Worm (Caenorhabditis elegans) whole organism, young adult: ENCODE results near the gene Y62H9A.16.

ENCODE experiments used
- B0019.2 ChIP-seq: fragments of 200-800 bp; sonication (Bioruptor generic); conservative IDR thresholded peaks from 2 replicates; pipeline ENCODE4 v1.3.6; 2022; ENCODE audit warnings: missing genetic modification reagents, missing genetic modification characterization, missing compliant biosample characterization
- B0035.1 ChIP-seq: sonication (generic microtip); optimal IDR thresholded peaks from 2 replicates; lab custom pipeline; 2016; ENCODE audit warnings: missing genetic modification characterization, mild to moderate bottlenecking, missing compliant biosample characterization, missing genotype, missing genetic modification reagents
- B0261.1 ChIP-seq: sonication (generic microtip); optimal IDR thresholded peaks from 2 replicates; lab custom pipeline; 2016; ENCODE audit warnings: mild to moderate bottlenecking, missing genetic modification characterization, moderate library complexity, missing compliant biosample characterization
- C17E4.6 ChIP-seq: fragments of 200-800 bp; sonication (Bioruptor generic); IDR thresholded peaks from 2 replicates; pipeline ENCODE4 v1.3.6; 2022; ENCODE audit warnings: missing genetic modification reagents, missing genetic modification characterization, missing compliant biosample characterization
- K11D2.4 ChIP-seq: fragments of 200-800 bp; sonication (Bioruptor generic); IDR thresholded peaks from 2 replicates; pipeline ENCODE4 v1.3.6; 2022; ENCODE audit warnings: missing genetic modification reagents, missing genetic modification characterization, missing compliant biosample characterization
- Y56A3A.18 ChIP-seq: fragments of 200-800 bp; sonication (Bioruptor generic); IDR thresholded peaks from 2 replicates; pipeline ENCODE4 v1.3.6; 2022; ENCODE audit warnings: missing genetic modification reagents, missing genetic modification characterization, missing compliant biosample characterization
- Y95B8A.8 ChIP-seq: fragments of 200-800 bp; sonication (Bioruptor generic); IDR thresholded peaks from 2 replicates; pipeline ENCODE4 v1.3.6; 2022; ENCODE audit warnings: missing genetic modification reagents, missing genetic modification characterization, missing compliant biosample characterization
- ZK185.1 ChIP-seq: sonication (generic microtip); optimal IDR thresholded peaks from 2 replicates; lab custom pipeline; 2016; ENCODE audit warnings: mild to moderate bottlenecking, missing genetic modification characterization, missing compliant biosample characterization; ENCODE audit not compliant: poor library complexity, severe bottlenecking
- aptf-2 ChIP-seq: fragments of 200-800 bp; sonication (Bioruptor generic); conservative IDR thresholded peaks from 2 replicates; pipeline ENCODE4 v1.3.6; 2022; ENCODE audit warnings: missing genetic modification reagents, missing genetic modification characterization, missing compliant biosample characterization
- atf-7 ChIP-seq: sonication (generic microtip); optimal IDR thresholded peaks from 2 replicates; lab custom pipeline; 2017; ENCODE audit warnings: mild to moderate bottlenecking, missing genetic modification characterization, missing compliant biosample characterization
- attf-3 ChIP-seq: fragments of 200-800 bp; sonication (Bioruptor generic); conservative IDR thresholded peaks from 2 replicates; pipeline ENCODE4 v1.3.6; 2022; ENCODE audit warnings: missing genetic modification reagents, missing genetic modification characterization, missing compliant biosample characterization
- attf-5 ChIP-seq: fragments of 200-800 bp; sonication (Bioruptor generic); optimal IDR thresholded peaks from 2 replicates; lab custom pipeline; 2018; ENCODE audit warnings: mild to moderate bottlenecking, missing genetic modification characterization, missing compliant biosample characterization
- attf-6 ChIP-seq: fragments of 200-800 bp; sonication (Bioruptor generic); IDR thresholded peaks from 2 replicates; pipeline ENCODE4 v1.3.6; 2022; ENCODE audit warnings: missing genetic modification reagents, missing genetic modification characterization, missing compliant biosample characterization
- cebp-2 ChIP-seq: fragments of 200-800 bp; sonication (Bioruptor generic); IDR thresholded peaks from 2 replicates; pipeline ENCODE4 v1.3.6; 2022; ENCODE audit warnings: missing genetic modification characterization, missing compliant biosample characterization
- ceh-40 ChIP-seq: fragments of 200-800 bp; sonication (Bioruptor generic); IDR thresholded peaks from 2 replicates; pipeline ENCODE4 v1.3.6; 2022; ENCODE audit warnings: missing genetic modification characterization, missing compliant biosample characterization
- ceh-58 ChIP-seq: fragments of 200-800 bp; sonication (Bioruptor generic); IDR thresholded peaks from 2 replicates; pipeline ENCODE4 v1.3.6; 2022; ENCODE audit warnings: missing genetic modification characterization, missing compliant biosample characterization
- egl-18 ChIP-seq: fragments of 200-800 bp; sonication (Bioruptor generic); IDR thresholded peaks from 2 replicates; pipeline ENCODE4 v1.3.6; 2022; ENCODE audit warnings: missing genetic modification reagents, missing genetic modification characterization, missing compliant biosample characterization
- egl-44 ChIP-seq: fragments of 200-800 bp; sonication (Bioruptor generic); IDR thresholded peaks from 2 replicates; pipeline ENCODE4 v1.3.6; 2022; ENCODE audit warnings: missing genetic modification reagents, missing genetic modification characterization, missing compliant biosample characterization
- egrh-3 ChIP-seq: fragments of 200-800 bp; sonication (Bioruptor generic); IDR thresholded peaks from 2 replicates; pipeline ENCODE4 v1.3.6; 2022; ENCODE audit warnings: missing genetic modification reagents, missing genetic modification characterization, missing compliant biosample characterization
- ekl-4 ChIP-seq: fragments of 200-800 bp; sonication (Bioruptor generic); IDR thresholded peaks from 2 replicates; pipeline ENCODE4 v1.3.6; 2022; ENCODE audit warnings: missing genetic modification reagents, missing genetic modification characterization, missing compliant biosample characterization
- hlh-12 ChIP-seq: sonication (generic microtip); optimal IDR thresholded peaks from 2 replicates; lab custom pipeline; 2016; ENCODE audit warnings: missing genetic modification characterization, missing compliant biosample characterization
- hlh-26 ChIP-seq: fragments of 200-800 bp; sonication (Bioruptor generic); conservative IDR thresholded peaks from 2 replicates; pipeline ENCODE4 v1.3.6; 2022; ENCODE audit warnings: missing genetic modification reagents, missing genetic modification characterization, missing compliant biosample characterization
- hmg-1.2 ChIP-seq: fragments of 200-800 bp; sonication (Bioruptor generic); IDR thresholded peaks from 2 replicates; pipeline ENCODE4 v1.3.6; 2022; ENCODE audit warnings: missing genetic modification reagents, missing genetic modification characterization, missing compliant biosample characterization
- hmg-20 ChIP-seq: fragments of 200-800 bp; sonication (Bioruptor generic); IDR thresholded peaks from 2 replicates; pipeline ENCODE4 v1.3.6; 2022; ENCODE audit warnings: missing genetic modification reagents, missing genetic modification characterization, missing compliant biosample characterization
- let-526 ChIP-seq: fragments of 200-800 bp; sonication (Bioruptor generic); IDR thresholded peaks from 2 replicates; pipeline ENCODE4 v1.3.6; 2022; ENCODE audit warnings: missing genetic modification reagents, missing genetic modification characterization, missing compliant biosample characterization
- lin-35 ChIP-seq, 3 experiments: fragments of 150-350 bp in 2 of 3; sonication (generic microtip) in 1 of 3; optimal IDR thresholded peaks; 2 replicates each; lab custom pipeline; 2014 to 2018; ENCODE audit warnings: missing biosample characterization in 3 of 3, missing genetic modification characterization in 3 of 3, missing genetic modification reagents in 3 of 3
- lin-54 ChIP-seq: fragments of 200-800 bp; sonication (Bioruptor generic); optimal IDR thresholded peaks from 2 replicates; lab custom pipeline; 2018; ENCODE audit warnings: mild to moderate bottlenecking, missing genetic modification characterization, missing compliant biosample characterization
- lsl-1 ChIP-seq: fragments of 200-800 bp; sonication (Bioruptor generic); optimal IDR thresholded peaks from 2 replicates; lab custom pipeline; 2018; ENCODE audit warnings: mild to moderate bottlenecking, missing genetic modification characterization, moderate library complexity, missing compliant biosample characterization
- madf-3 ChIP-seq: fragments of 200-800 bp; sonication (Bioruptor generic); IDR thresholded peaks from 2 replicates; pipeline ENCODE4 v1.3.6; 2022; ENCODE audit warnings: missing genetic modification reagents, missing genetic modification characterization, missing compliant biosample characterization
- madf-8 ChIP-seq: fragments of 200-800 bp; sonication (Bioruptor generic); conservative IDR thresholded peaks from 2 replicates; pipeline ENCODE4 v1.3.6; 2022; ENCODE audit warnings: missing genetic modification reagents, missing genetic modification characterization, missing compliant biosample characterization
- nfyb-1 ChIP-seq: fragments of 200-800 bp; sonication (Bioruptor generic); IDR thresholded peaks from 2 replicates; pipeline ENCODE4 v1.3.6; 2022; ENCODE audit warnings: missing genetic modification reagents, missing genetic modification characterization, missing compliant biosample characterization
- nhr-120 ChIP-seq: fragments of 200-800 bp; sonication (Bioruptor generic); IDR thresholded peaks from 2 replicates; pipeline ENCODE4 v1.3.6; 2022; ENCODE audit warnings: missing genetic modification characterization, missing compliant biosample characterization
- nhr-179 ChIP-seq: sonication (generic microtip); optimal IDR thresholded peaks from 2 replicates; lab custom pipeline; 2016; ENCODE audit warnings: mild to moderate bottlenecking, missing genetic modification characterization, missing compliant biosample characterization
- pha-4 ChIP-seq: fragments of 150-350 bp; sonication (generic microtip); optimal IDR thresholded peaks from 2 replicates; lab custom pipeline; 2014; ENCODE audit warnings: missing biosample characterization, missing genetic modification reagents, missing genetic modification characterization
- rcor-1 ChIP-seq: fragments of 200-800 bp; sonication (Bioruptor generic); IDR thresholded peaks from 2 replicates; pipeline ENCODE4 v1.3.6; 2022; ENCODE audit warnings: missing genetic modification reagents, missing genetic modification characterization, missing compliant biosample characterization
- rec-8 ChIP-seq, 2 experiments: sonication (generic microtip); optimal IDR thresholded peaks; 2 replicates each; lab custom pipeline; 2016; ENCODE audit warnings: mild to moderate bottlenecking in 2 of 2, missing genetic modification characterization in 2 of 2, missing genetic modification reagents in 2 of 2, missing genotype in 2 of 2, missing biosample characterization in 1 of 2, missing compliant biosample characterization in 1 of 2, moderate library complexity in 1 of 2
- rpc-1 ChIP-seq, 2 experiments: fragments of 150-350 bp in 1 of 2; sonication (generic microtip) in 1 of 2; optimal IDR thresholded peaks; 2 replicates each; lab custom pipeline; 2014 to 2018; ENCODE audit warnings: missing biosample characterization in 1 of 2, missing genetic modification characterization in 1 of 2, missing genetic modification reagents in 1 of 2, missing genotype in 1 of 2
- snpc-3.4 ChIP-seq: sonication (generic microtip); optimal IDR thresholded peaks from 2 replicates; lab custom pipeline; 2017; ENCODE audit warnings: missing genetic modification characterization, mild to moderate bottlenecking, missing compliant biosample characterization, antibody characterized with exemption, moderate library complexity, missing genotype, missing genetic modification reagents
- snpc-4 ChIP-seq, 5 experiments: fragments of 150-350 bp in 1 of 5; sonication (generic microtip) in 4 of 5; optimal IDR thresholded peaks; 2 replicates each; lab custom pipeline; 2014 to 2018; ENCODE audit warnings: missing genetic modification characterization in 5 of 5, missing biosample characterization in 3 of 5, antibody characterized with exemption in 2 of 5, mild to moderate bottlenecking in 2 of 5, missing compliant biosample characterization in 2 of 5, missing genotype in 2 of 5, moderate library complexity in 2 of 5, missing genetic modification reagents in 1 of 5
- sptf-2 ChIP-seq: fragments of 200-800 bp; sonication (Bioruptor generic); optimal IDR thresholded peaks from 2 replicates; lab custom pipeline; 2018; ENCODE audit warnings: mild to moderate bottlenecking, missing genetic modification characterization, missing compliant biosample characterization
- tbp1 ChIP-seq: fragments of 200-800 bp; sonication (Bioruptor generic); optimal IDR thresholded peaks from 2 replicates; lab custom pipeline; 2018; ENCODE audit warnings: mild to moderate bottlenecking, missing genetic modification characterization, missing compliant biosample characterization
- ztf-22 ChIP-seq: fragments of 200-800 bp; sonication (Bioruptor generic); optimal IDR thresholded peaks from 2 replicates; lab custom pipeline; 2018; ENCODE audit warnings: mild to moderate bottlenecking, missing genetic modification characterization, moderate library complexity, missing compliant biosample characterization
- ztf-3 ChIP-seq: fragments of 200-800 bp; sonication (Bioruptor generic); optimal IDR thresholded peaks from 2 replicates; lab custom pipeline; 2018; ENCODE audit warnings: mild to moderate bottlenecking, missing genetic modification characterization, missing compliant biosample characterization

The Y62H9A.16 gene

DNA sequence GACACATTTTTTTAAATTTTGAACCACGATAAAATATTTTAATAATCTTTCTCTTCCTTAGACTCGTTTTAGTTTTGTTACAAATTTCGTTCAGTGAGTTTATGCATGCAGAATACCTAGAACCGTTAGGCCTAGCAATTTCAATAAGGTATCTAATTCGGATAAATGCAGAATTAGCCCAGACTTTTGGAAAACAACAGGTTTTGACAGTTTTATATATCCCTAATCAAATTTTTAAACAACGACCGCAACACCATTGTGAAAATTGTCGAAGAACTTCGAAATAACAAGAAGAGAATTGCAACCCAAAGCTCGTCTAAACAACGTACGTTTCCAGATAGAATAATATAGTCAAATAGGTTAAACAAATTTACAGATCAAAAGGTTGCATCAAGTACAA is at the start of gene Y62H9A.16:
Gene Y62H9A.16 (plus strand): TSS at position 301 of the 400 bp plus-strand sequence.
- TF ChIP-seq ztf-22 (no peak), snpc-4 (GFP tag; optimal IDR thresholded peaks at IDR 0.05; lab: Kevin White, UChicago) (no peak), snpc-4 (tag; optimal IDR thresholded peaks at IDR 0.05; lab: Kevin White, UChicago) (no peak), hmg-20 (GFP tag; lab: Robert Waterston, UW) (no peak), madf-8 (no peak), madf-3 (GFP tag; lab: Robert Waterston, UW) (no peak), lin-54 (GFP tag; lab: Kevin White, UChicago) (no peak), nfyb-1 (GFP tag; lab: Robert Waterston, UW) (no peak), atf-7 (no peak), egl-18 (no peak), lin-35 (GFP tag; optimal IDR thresholded peaks at IDR 0.05; lab: Kevin White, UChicago) (no peak), attf-6 (GFP tag; lab: Robert Waterston, UW) (no peak), hlh-26 (no peak), cebp-2 (GFP tag; lab: Robert Waterston, UW) (no peak), ceh-58 (GFP tag; lab: Robert Waterston, UW) (no peak), snpc-3.4 (tag; lab: Kevin White, UChicago) (no peak), let-526 (GFP tag; lab: Robert Waterston, UW) (no peak), egrh-3 (GFP tag; lab: Robert Waterston, UW) (no peak), lsl-1 (GFP tag; lab: Kevin White, UChicago) (no peak), ceh-40 (GFP tag; lab: Robert Waterston, UW) (no peak), attf-3 (GFP tag; lab: Robert Waterston, UW) (no peak)

DNA sequence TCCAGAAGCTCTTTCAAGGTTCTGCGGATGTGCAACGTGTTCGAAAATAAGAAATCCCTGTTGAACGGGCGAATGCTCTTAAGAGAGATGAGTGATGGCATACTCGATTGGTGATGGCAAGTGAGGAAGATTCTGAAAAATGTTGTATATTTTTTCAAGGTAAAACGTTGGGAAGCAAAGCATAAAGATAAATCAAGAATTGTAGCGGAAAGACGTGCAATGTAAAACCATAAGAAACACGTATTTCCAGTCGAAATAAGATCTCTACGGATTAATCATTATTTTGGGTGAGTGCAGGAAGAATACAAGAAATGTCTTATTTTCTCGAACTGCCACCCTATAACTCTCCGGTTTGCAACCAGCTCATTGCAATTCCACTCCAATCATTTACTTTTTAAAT is 48.8 kb upstream of the Y62H9A.16 start, which contains the start of gene dot-1.2:
Gene dot-1.2 (minus strand): TSS at position 101 of the 400 bp plus-strand sequence.
- TF ChIP-seq ztf-3 (GFP tag; lab: Kevin White, UChicago): no peak
- TF ChIP-seq pha-4: no peak
- TF ChIP-seq C17E4.6: no peak
- TF ChIP-seq sptf-2 (GFP tag; lab: Kevin White, UChicago): no peak
- TF ChIP-seq egrh-3 (GFP tag; lab: Robert Waterston, UW): no peak
- no peak for TF ChIP-seq lin-35 (GFP tag; optimal IDR thresholded peaks at IDR 0.05; lab: Kevin White, UChicago)
- no peak for TF ChIP-seq ZK185.1 (tag; lab: Kevin White, UChicago)
- no peak for TF ChIP-seq B0019.2 (GFP tag; lab: Robert Waterston, UW)

DNA sequence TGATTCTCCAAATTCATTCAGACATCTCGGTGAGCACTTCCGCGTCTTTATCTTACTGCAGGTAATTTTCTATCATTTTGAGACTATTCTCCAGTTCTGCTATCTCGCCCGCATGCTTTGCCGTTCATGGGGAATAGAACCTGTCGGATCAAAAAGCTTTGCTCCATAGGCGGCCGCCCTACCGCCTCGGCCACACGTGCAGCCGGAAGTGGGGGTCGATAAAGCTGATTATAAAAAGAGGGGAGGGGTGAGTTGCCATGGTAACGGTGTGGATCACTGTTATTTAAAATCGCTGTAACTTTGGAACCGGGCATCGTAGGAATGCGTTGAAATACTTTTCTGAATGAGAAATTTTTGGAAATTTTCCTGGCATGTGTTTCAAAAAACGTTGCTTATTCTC is 47.7 kb upstream of the Y62H9A.16 start:
- TF ChIP-seq tbp1 (GFP tag; lab: Kevin White, UChicago) (peak; percentile 82), B0261.1 (peak; percentile 50), C17E4.6 (no peak), rpc-1 (optimal IDR thresholded peaks at IDR 0.05; lab: Kevin White, UChicago) (peak; percentile 2), rpc-1 (tag; optimal IDR thresholded peaks at IDR 0.05; lab: Kevin White, UChicago) (peak; percentile 69)

ce11 chrX:11872210-11872609 is 45.9 kb upstream of the Y62H9A.16 start:
- TF ChIP-seq tbp1 (GFP tag; lab: Kevin White, UChicago) (peak; percentile 88), hmg-1.2 (peak; percentile 66), ekl-4 (GFP tag; lab: Robert Waterston, UW) (peak; percentile 36), K11D2.4 (GFP tag; lab: Robert Waterston, UW) (no peak), egl-44 (GFP tag; lab: Robert Waterston, UW) (peak; percentile 83; the same call in 1 of the 2 replicates), rcor-1 (no peak), B0035.1 (tag; lab: Kevin White, UChicago) (peak; percentile 47), hlh-12 (no peak), nhr-120 (GFP tag; lab: Robert Waterston, UW) (0 out of 2 replicates have a peak, but pooled peaks have one; percentile 29), aptf-2 (GFP tag; lab: Robert Waterston, UW) (no peak), nfyb-1 (GFP tag; lab: Robert Waterston, UW) (peak; percentile 78), attf-5 (peak; percentile 17), nhr-179 (peak; percentile 10), Y56A3A.18 (GFP tag; lab: Robert Waterston, UW) (peak; percentile 68; the same call in 1 of the 2 replicates), rec-8 (tag; optimal IDR thresholded peaks at IDR 0.05; lab: Kevin White, UChicago) (peak in 1 of 2 experiments; percentile 5), Y95B8A.8 (no peak)
